Fruit fly (Drosophila melanogaster) whole organism, embryonic: ENCODE measurements around the gene CG43759.
A peak's percentile ranks its signal among the peaks of the same experiment; 100 is the strongest.

Experiments used
- Abd-B ChIP-seq: fragments of 200-800 bp; sonication (Bioruptor generic); optimal IDR thresholded peaks from 2 replicates; lab custom pipeline; 2018; ENCODE audit warnings: missing biosample characterization, mild to moderate bottlenecking, missing genetic modification characterization, moderate library complexity
- Atf-2 ChIP-seq: fragments of 200-800 bp; sonication (Bioruptor generic); optimal IDR thresholded peaks from 2 replicates; lab custom pipeline; 2016; ENCODE audit warnings: missing biosample characterization, missing genetic modification characterization
- CG10462 ChIP-seq: fragments of 200-800 bp; sonication (Bioruptor generic); optimal IDR thresholded peaks from 2 replicates; lab custom pipeline; 2016; ENCODE audit warnings: missing biosample characterization, missing genetic modification characterization
- CG11398 ChIP-seq: fragments of 200-800 bp; sonication (Bioruptor generic); optimal IDR thresholded peaks from 2 replicates; lab custom pipeline; 2016; ENCODE audit warnings: missing biosample characterization, missing genetic modification characterization
- CG12104 ChIP-seq: fragments of 200-800 bp; sonication (Bioruptor generic); optimal IDR thresholded peaks from 3 replicates; lab custom pipeline; 2016; ENCODE audit warnings: missing biosample characterization, missing genetic modification characterization
- CG13775 ChIP-seq: fragments of 200-800 bp; sonication (Bioruptor generic); optimal IDR thresholded peaks from 3 replicates; lab custom pipeline; 2017; ENCODE audit warnings: missing biosample characterization, mild to moderate bottlenecking, missing genetic modification characterization
- CG14860 ChIP-seq: fragments of 200-800 bp; sonication (Bioruptor generic); IDR thresholded peaks from 3 replicates; pipeline ENCODE4 v1.3.6; 2022; ENCODE audit warnings: missing biosample characterization, missing genetic modification characterization; ENCODE audit not compliant: partially characterized antibody
- CG1603 ChIP-seq: fragments of 200-800 bp; sonication (Bioruptor generic); optimal IDR thresholded peaks from 2 replicates; lab custom pipeline; 2019; ENCODE audit warnings: missing biosample characterization, mild to moderate bottlenecking, missing genetic modification characterization, moderate library complexity
- CG1792 ChIP-seq: fragments of 200-800 bp; sonication (Bioruptor generic); optimal IDR thresholded peaks from 2 replicates; lab custom pipeline; 2016; ENCODE audit warnings: missing biosample characterization, missing genetic modification characterization
- CG18764 ChIP-seq: fragments of 200-800 bp; sonication (Bioruptor generic); optimal IDR thresholded peaks from 3 replicates; lab custom pipeline; 2016; ENCODE audit warnings: missing biosample characterization, missing genetic modification characterization
- CG32772 ChIP-seq: fragments of 200-800 bp; sonication (Bioruptor generic); IDR thresholded peaks from 2 replicates; pipeline ENCODE4 v1.3.6; 2022; ENCODE audit warnings: missing biosample characterization, missing genetic modification characterization
- CG33213 ChIP-seq: fragments of 200-800 bp; sonication (Bioruptor generic); optimal IDR thresholded peaks from 3 replicates; lab custom pipeline; 2016; ENCODE audit warnings: missing biosample characterization, missing genetic modification characterization
- CG33557 ChIP-seq: fragments of 200-800 bp; sonication (Bioruptor generic); optimal IDR thresholded peaks from 2 replicates; lab custom pipeline; 2019; ENCODE audit warnings: missing biosample characterization, mild to moderate bottlenecking, missing genetic modification characterization, moderate library complexity
- CG34422 ChIP-seq: fragments of 200-800 bp; sonication (Bioruptor generic); IDR thresholded peaks from 3 replicates; pipeline ENCODE4 v1.3.6; 2022; ENCODE audit warnings: missing biosample characterization, missing genetic modification characterization
- CG4404 ChIP-seq: fragments of 200-800 bp; sonication (Bioruptor generic); IDR thresholded peaks from 2 replicates; pipeline ENCODE4 v1.3.6; 2022; ENCODE audit warnings: missing biosample characterization, missing genetic modification characterization
- CG7372 ChIP-seq: fragments of 200-800 bp; sonication (Bioruptor generic); IDR thresholded peaks from 2 replicates; pipeline ENCODE4 v1.3.6; 2022; ENCODE audit warnings: missing biosample characterization, missing genetic modification characterization
- CG7556 ChIP-seq: fragments of 200-800 bp; sonication (Bioruptor generic); optimal IDR thresholded peaks from 2 replicates; lab custom pipeline; 2017; ENCODE audit warnings: missing biosample characterization, mild to moderate bottlenecking, missing genetic modification characterization
- D19A ChIP-seq: fragments of 200-800 bp; optimal IDR thresholded peaks from 3 replicates; lab custom pipeline; 2019; ENCODE audit warnings: missing biosample characterization, mild to moderate bottlenecking, missing genetic modification characterization, moderate library complexity
- E2f1 ChIP-seq: fragments of 200-800 bp; sonication (Bioruptor generic); IDR thresholded peaks from 2 replicates; pipeline ENCODE4 v1.3.6; 2022; ENCODE audit warnings: missing biosample characterization, missing genetic modification characterization
- Ets65A ChIP-seq: fragments of 200-800 bp; sonication (Bioruptor generic); peaks from one replicate; lab custom pipeline; 2016; ENCODE audit warnings: missing biosample characterization, missing genetic modification characterization
- Gug ChIP-seq: fragments of 200-800 bp; sonication (Bioruptor generic); IDR thresholded peaks from 4 replicates; pipeline ENCODE4 v1.3.6; 2022; ENCODE audit warnings: missing biosample characterization, missing genetic modification characterization
- Hsf ChIP-seq: fragments of 200-800 bp; sonication (Bioruptor generic); optimal IDR thresholded peaks from 3 replicates; lab custom pipeline; 2016; ENCODE audit warnings: missing biosample characterization, missing genetic modification characterization
- MBD-R2 ChIP-seq: fragments of 200-800 bp; sonication (Bioruptor generic); IDR thresholded peaks from 2 replicates; pipeline ENCODE4 v1.3.6; 2022; ENCODE audit warnings: missing biosample characterization, missing genetic modification characterization
- NC2α ChIP-seq: fragments of 200-800 bp; sonication (Bioruptor generic); optimal IDR thresholded peaks from 2 replicates; lab custom pipeline; 2016; ENCODE audit warnings: missing biosample characterization, missing genetic modification characterization
- Nf-YB ChIP-seq: fragments of 200-800 bp; sonication (Bioruptor generic); optimal IDR thresholded peaks from 3 replicates; lab custom pipeline; 2019; ENCODE audit warnings: missing biosample characterization, mild to moderate bottlenecking, missing genetic modification characterization, moderate library complexity
- Oaz ChIP-seq: fragments of 200-800 bp; sonication (Bioruptor generic); IDR thresholded peaks from 2 replicates; pipeline ENCODE4 v1.3.6; 2022; ENCODE audit warnings: missing biosample characterization, missing genetic modification characterization
- Oli ChIP-seq: fragments of 200-800 bp; sonication (Bioruptor generic); optimal IDR thresholded peaks from 2 replicates; lab custom pipeline; 2018; ENCODE audit warnings: missing biosample characterization, mild to moderate bottlenecking, missing genetic modification characterization, moderate library complexity
- Spps ChIP-seq: fragments of 200-800 bp; sonication (Bioruptor generic); optimal IDR thresholded peaks from 2 replicates; lab custom pipeline; 2018; ENCODE audit warnings: missing biosample characterization, mild to moderate bottlenecking, missing genetic modification characterization
- Xrp1 ChIP-seq: fragments of 200-800 bp; sonication (Bioruptor generic); IDR thresholded peaks from 2 replicates; pipeline ENCODE4 v1.3.6; 2022; ENCODE audit warnings: missing biosample characterization, missing genetic modification characterization
- bcd ChIP-seq: fragments of 200-800 bp; sonication (Bioruptor generic); optimal IDR thresholded peaks from 2 replicates; lab custom pipeline; 2017; ENCODE audit warnings: missing biosample characterization, mild to moderate bottlenecking, missing genetic modification characterization
- chif ChIP-seq, 2 experiments: fragments of 200-800 bp; sonication (Bioruptor generic); optimal IDR thresholded peaks; 3 replicates each; lab custom pipeline; 2016; ENCODE audit warnings: missing biosample characterization in 2 of 2, missing genetic modification characterization in 2 of 2
- cwo ChIP-seq: fragments of 200-800 bp; sonication (Bioruptor generic); optimal IDR thresholded peaks from 3 replicates; lab custom pipeline; 2017; ENCODE audit warnings: missing biosample characterization, missing genetic modification characterization, mild to moderate bottlenecking, moderate library complexity, missing genetic modification reagents
- dpn ChIP-seq, 2 experiments: fragments of 200-800 bp; sonication (Bioruptor generic); optimal IDR thresholded peaks; 3 replicates each; lab custom pipeline; 2016; ENCODE audit warnings: missing biosample characterization in 2 of 2, missing genetic modification characterization in 2 of 2
- ems ChIP-seq: fragments of 200-800 bp; sonication (Bioruptor generic); optimal IDR thresholded peaks from 3 replicates; lab custom pipeline; 2016; ENCODE audit warnings: missing biosample characterization, missing genetic modification characterization
- hkb ChIP-seq, 2 experiments: fragments of 200-800 bp in 1 of 2; fragments of >200 bp in 1 of 2; sonication (Bioruptor generic) in 1 of 2; IDR thresholded peaks in 1 of 2; optimal IDR thresholded peaks in 1 of 2; 2 replicates each; pipeline versions ENCODE4 v1.3.6 to Lab custom; 2017 to 2022; ENCODE audit warnings: missing biosample characterization in 1 of 2, missing genetic modification characterization in 1 of 2
- nom ChIP-seq: fragments of 200-800 bp; sonication (Bioruptor generic); optimal IDR thresholded peaks from 2 replicates; lab custom pipeline; 2017; ENCODE audit warnings: missing biosample characterization, missing genetic modification characterization, mild to moderate bottlenecking, moderate library complexity, missing genetic modification reagents
- onecut ChIP-seq: fragments of 200-800 bp; sonication (Bioruptor generic); IDR thresholded peaks from 2 replicates; pipeline ENCODE4 v1.3.6; 2022; ENCODE audit warnings: missing biosample characterization, missing genetic modification characterization
- otp ChIP-seq: fragments of 200-800 bp; sonication (Bioruptor generic); IDR thresholded peaks from 3 replicates; pipeline ENCODE4, ENCODE4 v1.3.6; 2022; ENCODE audit warnings: missing biosample characterization, missing genetic modification characterization
- pan ChIP-seq, 4 experiments: fragments of >200 bp in 3 of 4; fragments of 200-800 bp in 1 of 4; sonication (Bioruptor generic) in 1 of 4; optimal IDR thresholded peaks in 3 of 4; IDR thresholded peaks in 1 of 4; 2 replicates each; pipeline versions ENCODE4 v1.3.6 to Lab custom; 2017 to 2022; ENCODE audit warnings: missing biosample characterization in 2 of 4, missing genetic modification characterization in 2 of 4, mixed read lengths in 1 of 4
- phol ChIP-seq: fragments of 200-800 bp; sonication (Bioruptor generic); optimal IDR thresholded peaks from 3 replicates; lab custom pipeline; 2018; ENCODE audit warnings: missing biosample characterization, mild to moderate bottlenecking, missing genetic modification characterization, moderate library complexity
- repo ChIP-seq: fragments of 200-800 bp; sonication (Bioruptor generic); optimal IDR thresholded peaks from 2 replicates; lab custom pipeline; 2016; ENCODE audit warnings: missing biosample characterization, missing genetic modification characterization
- salm ChIP-seq: fragments of 200-800 bp; sonication (Bioruptor generic); optimal IDR thresholded peaks from 2 replicates; lab custom pipeline; 2018; ENCODE audit warnings: missing biosample characterization, mild to moderate bottlenecking, missing genetic modification characterization
- sens ChIP-seq: fragments of 200-800 bp; sonication (Bioruptor generic); peaks from one replicate; lab custom pipeline; 2016; ENCODE audit warnings: missing biosample characterization, missing genetic modification characterization
- slbo ChIP-seq: fragments of 200-800 bp; sonication (Bioruptor generic); IDR thresholded peaks from 2 replicates; pipeline ENCODE4 v1.3.6; 2022; ENCODE audit warnings: missing biosample characterization, missing genetic modification characterization
- so ChIP-seq: fragments of 200-800 bp; sonication (Bioruptor generic); IDR thresholded peaks from 3 replicates; pipeline ENCODE4 v1.3.6; 2022; ENCODE audit warnings: missing biosample characterization, missing genetic modification characterization
- tll ChIP-seq, 2 experiments: fragments of 200-800 bp in 1 of 2; fragments of >200 bp in 1 of 2; sonication (Bioruptor generic) in 1 of 2; optimal IDR thresholded peaks; 2 replicates each; lab custom pipeline; 2017 to 2019; ENCODE audit warnings: missing biosample characterization in 2 of 2, missing genetic modification characterization in 2 of 2, mild to moderate bottlenecking in 1 of 2, moderate library complexity in 1 of 2
- tna ChIP-seq: fragments of 200-800 bp; sonication (Bioruptor generic); IDR thresholded peaks from 2 replicates; pipeline ENCODE4 v1.3.6; 2022; ENCODE audit warnings: missing biosample characterization, missing genetic modification characterization; ENCODE audit not compliant: partially characterized antibody
- twi ChIP-seq: fragments of 200-800 bp; optimal IDR thresholded peaks from 2 replicates; lab custom pipeline; 2019; ENCODE audit warnings: missing biosample characterization, mild to moderate bottlenecking, missing genetic modification characterization, moderate library complexity
- wor ChIP-seq: fragments of 200-800 bp; sonication (Bioruptor generic); IDR thresholded peaks from 2 replicates; pipeline ENCODE4 v1.3.6; 2022; ENCODE audit warnings: missing biosample characterization, missing genetic modification characterization

The CG43759 gene

DNA sequence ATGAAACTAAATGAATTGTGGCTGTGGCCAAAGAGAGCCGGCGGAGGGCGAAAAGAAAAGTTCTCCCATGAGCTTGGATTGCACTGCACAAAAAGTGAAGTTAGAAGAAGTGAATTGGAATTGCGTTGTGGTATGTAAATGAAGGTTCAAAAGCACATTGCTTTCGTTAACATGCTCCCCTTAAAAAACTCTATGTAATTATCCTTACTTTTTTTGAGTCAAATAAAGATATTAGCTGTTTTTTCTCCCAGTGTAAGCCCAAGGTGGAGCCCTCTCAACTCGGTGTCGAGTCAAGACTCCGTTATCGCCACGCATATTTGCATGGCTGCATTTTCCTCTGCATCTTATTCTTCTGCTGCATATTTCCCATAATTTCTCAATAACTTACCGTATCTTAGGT is 6.6 kb upstream of the CG43759 start (continued):
- TF ChIP-seq salm (tag; lab: Kevin White, UChicago) (no peak), Ets65A (peak; percentile 90), D19A (peak; percentile 40), hkb (optimal IDR thresholded peaks at IDR 0.05; lab: Kevin White, UChicago) (no peak), hkb (GFP tag; IDR thresholded peaks at IDR 0.05; lab: Robert Waterston, UW) (peak; percentile 73), CG7372 (GFP tag; lab: Robert Waterston, UW) (0 out of 2 replicates have a peak, but pooled peaks have one; percentile 10), CG14860 (GFP tag; lab: Robert Waterston, UW) (no peak), CG7556 (GFP tag; lab: Kevin White, UChicago) (peak; percentile 34), nom (peak; percentile 51), CG33213 (GFP tag; lab: Kevin White, UChicago) (no peak), Oli (tag; lab: Kevin White, UChicago) (peak; percentile 63), Oaz (GFP tag; lab: Robert Waterston, UW) (no peak), E2f1 (GFP tag; lab: Robert Waterston, UW) (peak; percentile 67), ems (GFP tag; lab: Kevin White, UChicago) (peak; percentile 29), CG33557 (GFP tag; lab: Kevin White, UChicago) (no peak), Hsf (peak; percentile 54), MBD-R2 (GFP tag; lab: Robert Waterston, UW) (no peak), CG12104 (GFP tag; lab: Kevin White, UChicago) (no peak), twi (peak; percentile 20), CG4404 (GFP tag; lab: Robert Waterston, UW) (peak; percentile 62), CG1792 (GFP tag; lab: Kevin White, UChicago) (peak; percentile 4), NC2α (GFP tag; lab: Kevin White, UChicago) (no peak), sens (GFP tag; lab: Kevin White, UChicago) (peak; percentile 91), Nf-YB (GFP tag; lab: Kevin White, UChicago) (peak; percentile 49), CG11398 (peak; percentile 37), CG13775 (GFP tag; lab: Kevin White, UChicago) (peak; percentile 12), bcd (GFP tag; lab: Kevin White, UChicago) (peak; percentile 37), onecut (GFP tag; lab: Robert Waterston, UW) (peak; percentile 17; the same call in 1 of the 2 replicates), CG32772 (GFP tag; lab: Robert Waterston, UW) (0 out of 2 replicates have a peak, but pooled peaks have one; percentile 28), Spps (tag; lab: Kevin White, UChicago) (no peak), dpn (GFP tag; optimal IDR thresholded peaks at IDR 0.05; lab: Kevin White, UChicago) (peak; percentile 32 to 66), cwo (no peak), so (GFP tag; lab: Robert Waterston, UW) (peak; percentile 36; the same call in 1 of the 3 replicates), CG18764 (GFP tag; lab: Kevin White, UChicago) (no peak), Gug (GFP tag; lab: Robert Waterston, UW) (peak; percentile 37; the same call in 2 of the 4 replicates), phol (peak; percentile 62), tll (GFP tag; optimal IDR thresholded peaks at IDR 0.05; lab: Kevin White, UChicago) (no peak), otp (GFP tag; lab: Robert Waterston, UW) (peak; percentile 69; the same call in 2 of the 3 replicates), CG10462 (GFP tag; lab: Kevin White, UChicago) (peak; percentile 21), Abd-B (peak; percentile 4), Xrp1 (peak; percentile 78), pan (optimal IDR thresholded peaks at IDR 0.05; lab: Kevin White, UChicago) (no peak), pan (GFP tag; optimal IDR thresholded peaks at IDR 0.05 in 1 of 2, IDR thresholded peaks at IDR 0.05 in 1 of 2) (peak in 1 of 2 experiments; percentile 58), CG34422 (GFP tag; lab: Robert Waterston, UW) (0 out of 3 replicates have a peak, but pooled peaks have one; percentile 26), chif (GFP tag; optimal IDR thresholded peaks at IDR 0.05; lab: Kevin White, UChicago) (peak; percentile 64 to 68), Atf-2 (GFP tag; lab: Kevin White, UChicago) (peak; percentile 35), slbo (GFP tag; lab: Robert Waterston, UW) (0 out of 2 replicates have a peak, but pooled peaks have one; percentile 13), wor (GFP tag; lab: Robert Waterston, UW) (peak; percentile 37; the same call in 1 of the 2 replicates), repo (GFP tag; lab: Kevin White, UChicago) (peak; percentile 33), tna (GFP tag; lab: Robert Waterston, UW) (no peak), CG1603 (peak; percentile 78)
